ENCODE assay signal across 4 worm cellular contexts in genomic region chrV:16401519-16401918, ce11.
TF ChIP-seq lines count a peak whose summit lies in the region.

Gene F13A7.14 (plus strand): TSS chrV:16401891.

TF ChIP-seq in whole organism, L2 larva, 48 proteins besides CTCF, POLR2A, EP300 and RAD21 (continues in another document):
- TF ChIP-seq gmeb-1 (tag; optimal IDR thresholded peaks at IDR 0.05; lab: Kevin White, UChicago) (peak; percentile 97), ceh-16 (tag; optimal IDR thresholded peaks at IDR 0.05; lab: Kevin White, UChicago) (peak; percentile 77), nhr-237 (tag; optimal IDR thresholded peaks at IDR 0.05; lab: Kevin White, UChicago) (no peak), lin-11 (tag; optimal IDR thresholded peaks at IDR 0.05; lab: Kevin White, UChicago) (peak; percentile 64), ztf-4 (tag; optimal IDR thresholded peaks at IDR 0.05; lab: Kevin White, UChicago) (peak; percentile 28), F13H6.1 (tag; optimal IDR thresholded peaks at IDR 0.05; lab: Kevin White, UChicago) (peak; percentile 80), egl-27 (tag; optimal IDR thresholded peaks at IDR 0.05; lab: Kevin White, UChicago) (peak; percentile 61), ceh-82 (tag; optimal IDR thresholded peaks at IDR 0.05; lab: Kevin White, UChicago) (no peak), nhr-25 (tag; optimal IDR thresholded peaks at IDR 0.05; lab: Kevin White, UChicago) (peak; percentile 68), sma-3 (GFP tag; optimal IDR thresholded peaks at IDR 0.05; lab: Kevin White, UChicago) (peak; percentile 89), mdl-1 (tag; optimal IDR thresholded peaks at IDR 0.05; lab: Kevin White, UChicago) (no peak), sma-9 (GFP tag; optimal IDR thresholded peaks at IDR 0.05; lab: Kevin White, UChicago) (peak; percentile 94), sma-9 (tag; optimal IDR thresholded peaks at IDR 0.05; lab: Kevin White, UChicago) (no peak), crh-2 (tag; optimal IDR thresholded peaks at IDR 0.05; lab: Kevin White, UChicago) (peak; percentile 75), mab-5 (tag; optimal IDR thresholded peaks at IDR 0.05; lab: Kevin White, UChicago) (peak; percentile 41), unc-39 (tag; optimal IDR thresholded peaks at IDR 0.05; lab: Kevin White, UChicago) (no peak), lin-39 (tag; optimal IDR thresholded peaks at IDR 0.05; lab: Kevin White, UChicago) (no peak), nhr-10 (tag; optimal IDR thresholded peaks at IDR 0.05; lab: Kevin White, UChicago) (peak; percentile 40), sem-4 (tag; optimal IDR thresholded peaks at IDR 0.05; lab: Kevin White, UChicago) (peak; percentile 58), lin-13 (GFP tag; optimal IDR thresholded peaks at IDR 0.05; lab: Kevin White, UChicago) (peak; percentile 79), elt-3 (tag; optimal IDR thresholded peaks at IDR 0.05; lab: Kevin White, UChicago) (no peak), alr-1 (tag; optimal IDR thresholded peaks at IDR 0.05; lab: Kevin White, UChicago) (no peak), fos-1 (tag; optimal IDR thresholded peaks at IDR 0.05; lab: Kevin White, UChicago) (peak; percentile 4), C34F6.9 (tag; optimal IDR thresholded peaks at IDR 0.05; lab: Kevin White, UChicago) (peak; percentile 72)

TF ChIP-seq in whole organism, L4 larva, 104 proteins besides CTCF, POLR2A, EP300 and RAD21 (continues in another document):
- TF ChIP-seq vab-7 (GFP tag; IDR thresholded peaks at IDR 0.05; lab: Robert Waterston, UW) (0 out of 2 replicates have a peak, but pooled peaks have one; percentile 16), hmg-1.1 (GFP tag; IDR thresholded peaks at IDR 0.05; lab: Robert Waterston, UW) (peak; percentile 59), nhr-28 (tag; optimal IDR thresholded peaks at IDR 0.05; lab: Kevin White, UChicago) (no peak), lin-38 (GFP tag; IDR thresholded peaks at IDR 0.05; lab: Robert Waterston, UW) (peak; percentile 73), tra-1 (GFP tag; IDR thresholded peaks at IDR 0.05; lab: Robert Waterston, UW) (peak; percentile 59; the same call in 1 of the 2 replicates), unc-130 (GFP tag; optimal IDR thresholded peaks at IDR 0.05; lab: Kevin White, UChicago) (peak; percentile 87), aha-1 (tag; lab: Kevin White, UChicago) (peak; percentile 66), spr-3 (GFP tag; optimal IDR thresholded peaks at IDR 0.05; lab: Kevin White, UChicago) (peak; percentile 20), madf-9 (GFP tag; conservative IDR thresholded peaks at IDR 0.05; lab: Robert Waterston, UW) (peak; percentile 71), dmd-6 (GFP tag; IDR thresholded peaks at IDR 0.05; lab: Robert Waterston, UW) (peak; percentile 75), lin-15B (tag; optimal IDR thresholded peaks at IDR 0.05; lab: Kevin White, UChicago) (no peak), Y5F2A.4 (GFP tag; optimal IDR thresholded peaks at IDR 0.05; lab: Kevin White, UChicago) (no peak), nhr-48 (tag; optimal IDR thresholded peaks at IDR 0.05; lab: Kevin White, UChicago) (peak; percentile 17), Y48G9A.11 (GFP tag; IDR thresholded peaks at IDR 0.05; lab: Robert Waterston, UW) (peak; percentile 44; the same call in 1 of the 2 replicates), nhr-10 (tag; optimal IDR thresholded peaks at IDR 0.05; lab: Kevin White, UChicago) (no peak), nhr-102 (tag; optimal IDR thresholded peaks at IDR 0.05; lab: Kevin White, UChicago) (peak; percentile 77), arid-1 (GFP tag; conservative IDR thresholded peaks at IDR 0.05; lab: Robert Waterston, UW) (no peak), dpl-1 (GFP tag; optimal IDR thresholded peaks at IDR 0.05; lab: Kevin White, UChicago) (peak; percentile 99), mes-2 (tag; optimal IDR thresholded peaks at IDR 0.05; lab: Kevin White, UChicago; ENCODE audit: poor library complexity, severe bottlenecking) (peak; percentile 100), lin-39 (tag; optimal IDR thresholded peaks at IDR 0.05; lab: Kevin White, UChicago) (no peak), daf-16 (GFP tag; optimal IDR thresholded peaks at IDR 0.05; lab: Kevin White, UChicago) (no peak), daf-16 (tag; optimal IDR thresholded peaks at IDR 0.05; lab: Kevin White, UChicago) (no peak), lsy-2 (tag; optimal IDR thresholded peaks at IDR 0.05; lab: Kevin White, UChicago) (peak in 1 of 2 experiments; percentile 87)

TF ChIP-seq in whole organism, late embryonic, 69 proteins besides CTCF, POLR2A, EP300 and RAD21:
- TF ChIP-seq lim-6 (tag; optimal IDR thresholded peaks at IDR 0.05; lab: Kevin White, UChicago): peak; percentile 60
- TF ChIP-seq sox-2 (GFP tag; IDR thresholded peaks at IDR 0.05; lab: Robert Waterston, UW): no peak
- peak; percentile 53 for TF ChIP-seq ceh-34 (tag; optimal IDR thresholded peaks at IDR 0.05; lab: Kevin White, UChicago)
- TF ChIP-seq ceh-31 (tag; optimal IDR thresholded peaks at IDR 0.05; lab: Kevin White, UChicago): peak; percentile 93
- TF ChIP-seq ceh-2 (tag; optimal IDR thresholded peaks at IDR 0.05; lab: Kevin White, UChicago): peak; percentile 92
- TF ChIP-seq Y22D7AL.16 (tag; optimal IDR thresholded peaks at IDR 0.05; lab: Kevin White, UChicago): no peak
- TF ChIP-seq K02D7.2 (tag; optimal IDR thresholded peaks at IDR 0.05; lab: Kevin White, UChicago): no peak
- peak; percentile 64 for TF ChIP-seq hlh-8 (tag; optimal IDR thresholded peaks at IDR 0.05; lab: Kevin White, UChicago)
- TF ChIP-seq sox-4 (tag; optimal IDR thresholded peaks at IDR 0.05; lab: Kevin White, UChicago): no peak
- peak; percentile 82 for TF ChIP-seq zip-5 (tag; optimal IDR thresholded peaks at IDR 0.05; lab: Kevin White, UChicago)
- peak; percentile 68 for TF ChIP-seq tbx-2 (tag; optimal IDR thresholded peaks at IDR 0.05; lab: Kevin White, UChicago)
- peak; percentile 88 for TF ChIP-seq tbx-7 (tag; optimal IDR thresholded peaks at IDR 0.05; lab: Kevin White, UChicago)
- TF ChIP-seq nfya-1 (tag; optimal IDR thresholded peaks at IDR 0.05; lab: Kevin White, UChicago): peak; percentile 31
- TF ChIP-seq fax-1 (tag; optimal IDR thresholded peaks at IDR 0.05; lab: Kevin White, UChicago): peak; percentile 51
- TF ChIP-seq pqm-1 (tag; optimal IDR thresholded peaks at IDR 0.05; lab: Kevin White, UChicago): no peak
- TF ChIP-seq rnt-1 (tag; optimal IDR thresholded peaks at IDR 0.05; lab: Kevin White, UChicago): peak; percentile 77
- TF ChIP-seq unc-42 (tag; optimal IDR thresholded peaks at IDR 0.05; lab: Kevin White, UChicago): peak; percentile 56
- TF ChIP-seq ceh-14 (tag; optimal IDR thresholded peaks at IDR 0.05; lab: Kevin White, UChicago): peak; percentile 80
- TF ChIP-seq ref-2 (tag; optimal IDR thresholded peaks at IDR 0.05; lab: Kevin White, UChicago): peak; percentile 86
- TF ChIP-seq C08G9.2 (tag; optimal IDR thresholded peaks at IDR 0.05; lab: Kevin White, UChicago): peak; percentile 96
- TF ChIP-seq mec-3 (tag; optimal IDR thresholded peaks at IDR 0.05; lab: Kevin White, UChicago; ENCODE audit: borderline replicate concordance): peak; percentile 72
- TF ChIP-seq ets-4 (tag; optimal IDR thresholded peaks at IDR 0.05; lab: Kevin White, UChicago): peak; percentile 92
- TF ChIP-seq F13H6.1 (tag; optimal IDR thresholded peaks at IDR 0.05; lab: Kevin White, UChicago): peak; percentile 57

TF ChIP-seq in whole organism, mixed stage, embryonic, 35 proteins besides CTCF, POLR2A, EP300 and RAD21:
- no peak for TF ChIP-seq mab-5 (tag; optimal IDR thresholded peaks at IDR 0.05; lab: Kevin White, UChicago)
- no peak for TF ChIP-seq ceh-39 (tag; optimal IDR thresholded peaks at IDR 0.05; lab: Kevin White, UChicago)
- peak; percentile 38 for TF ChIP-seq sptf-1 (tag; optimal IDR thresholded peaks at IDR 0.05; lab: Kevin White, UChicago)
- no peak for TF ChIP-seq nhr-28 (tag; optimal IDR thresholded peaks at IDR 0.05; lab: Kevin White, UChicago)
- TF ChIP-seq nhr-237 (tag; optimal IDR thresholded peaks at IDR 0.05; lab: Kevin White, UChicago): peak; percentile 47
- no peak for TF ChIP-seq cnd-1 (tag; optimal IDR thresholded peaks at IDR 0.05; lab: Kevin White, UChicago)
- TF ChIP-seq lsy-2 (tag; optimal IDR thresholded peaks at IDR 0.05; lab: Kevin White, UChicago): peak; percentile 59
- TF ChIP-seq ceh-43 (GFP tag; optimal IDR thresholded peaks at IDR 0.05; lab: Kevin White, UChicago): peak; percentile 21
- no peak for TF ChIP-seq M03D4.4 (tag; optimal IDR thresholded peaks at IDR 0.05; lab: Kevin White, UChicago)
- no peak for TF ChIP-seq sem-2 (GFP tag; optimal IDR thresholded peaks at IDR 0.05; lab: Kevin White, UChicago)
- peak; percentile 22 for TF ChIP-seq lin-13 (tag; optimal IDR thresholded peaks at IDR 0.05; lab: Kevin White, UChicago)
- TF ChIP-seq ztf-11 (tag; optimal IDR thresholded peaks at IDR 0.05; lab: Kevin White, UChicago): no peak
- peak; percentile 52 for TF ChIP-seq ces-1 (GFP tag; optimal IDR thresholded peaks at IDR 0.05; lab: Kevin White, UChicago)
- TF ChIP-seq mep-1 (tag; optimal IDR thresholded peaks at IDR 0.05; lab: Kevin White, UChicago): peak; percentile 17
